Fruit fly (Drosophila melanogaster) whole organism, prepupa: ENCODE results near the gene CG14676.

Experiments used
- Blimp-1 ChIP-seq: fragments of 200-800 bp; sonication (Bioruptor generic); optimal IDR thresholded peaks from 3 replicates; lab custom pipeline; 2017; ENCODE audit warnings: missing biosample characterization, missing genetic modification characterization, mild to moderate bottlenecking, moderate library complexity, missing genetic modification reagents
- CG10631 ChIP-seq: fragments of 200-800 bp; sonication (Bioruptor generic); optimal IDR thresholded peaks from 2 replicates; lab custom pipeline; 2016; ENCODE audit warnings: missing biosample characterization, missing genetic modification characterization
- CG11294 ChIP-seq: fragments of 200-800 bp; sonication (Bioruptor generic); IDR thresholded peaks from 2 replicates; pipeline ENCODE4 v1.3.6; 2022; ENCODE audit warnings: missing biosample characterization, missing genetic modification characterization
- CG11762 ChIP-seq: fragments of 200-800 bp; sonication (Bioruptor generic); optimal IDR thresholded peaks from 3 replicates; lab custom pipeline; 2016; ENCODE audit warnings: missing biosample characterization, missing genetic modification characterization; ENCODE audit not compliant: insufficient read depth
- CG15336 ChIP-seq: fragments of 200-800 bp; sonication (Bioruptor generic); IDR thresholded peaks from 2 replicates; pipeline ENCODE4 v1.3.6; 2022; ENCODE audit warnings: missing biosample characterization, missing genetic modification characterization
- CG1621 ChIP-seq: fragments of 200-800 bp; sonication (Bioruptor generic); optimal IDR thresholded peaks from 3 replicates; lab custom pipeline; 2018; ENCODE audit warnings: missing biosample characterization, mild to moderate bottlenecking, missing genetic modification characterization
- CG3032 ChIP-seq: fragments of 200-800 bp; optimal IDR thresholded peaks from 2 replicates; lab custom pipeline; 2019; ENCODE audit warnings: missing biosample characterization, mild to moderate bottlenecking, missing genetic modification characterization, moderate library complexity
- CG31627 ChIP-seq: fragments of 200-800 bp; sonication (Bioruptor generic); optimal IDR thresholded peaks from 3 replicates; lab custom pipeline; 2016; ENCODE audit warnings: missing biosample characterization, missing genetic modification characterization
- CG32006 ChIP-seq: fragments of 200-800 bp; sonication (Bioruptor generic); optimal IDR thresholded peaks from 3 replicates; lab custom pipeline; 2017; ENCODE audit warnings: missing biosample characterization, mild to moderate bottlenecking, missing genetic modification characterization
- CG34406 ChIP-seq: fragments of 200-800 bp; sonication (Bioruptor generic); optimal IDR thresholded peaks from 3 replicates; lab custom pipeline; 2016; ENCODE audit warnings: missing biosample characterization, missing genetic modification characterization
- CG6276 ChIP-seq: fragments of 200-800 bp; sonication (Bioruptor generic); optimal IDR thresholded peaks from 2 replicates; lab custom pipeline; 2017; ENCODE audit warnings: missing biosample characterization, mild to moderate bottlenecking, missing genetic modification characterization
- CG6792 ChIP-seq: fragments of 200-800 bp; sonication (Bioruptor generic); optimal IDR thresholded peaks from 3 replicates; lab custom pipeline; 2016; ENCODE audit warnings: missing biosample characterization, missing genetic modification characterization
- CG6808 ChIP-seq: fragments of 200-800 bp; sonication (Bioruptor generic); optimal IDR thresholded peaks from 3 replicates; lab custom pipeline; 2017; ENCODE audit warnings: missing biosample characterization, missing genetic modification characterization, mild to moderate bottlenecking, moderate library complexity, missing genetic modification reagents
- CG7368 ChIP-seq: fragments of 200-800 bp; sonication (Bioruptor generic); optimal IDR thresholded peaks from 3 replicates; lab custom pipeline; 2016; ENCODE audit warnings: missing biosample characterization, missing genetic modification characterization
- CG8119 ChIP-seq: fragments of 200-800 bp; sonication (Bioruptor generic); IDR thresholded peaks from 3 replicates; pipeline ENCODE4 v1.3.6; 2022; ENCODE audit warnings: missing biosample characterization, missing genetic modification characterization
- CG8319 ChIP-seq: fragments of 200-800 bp; sonication (Bioruptor generic); optimal IDR thresholded peaks from 3 replicates; lab custom pipeline; 2016; ENCODE audit warnings: missing biosample characterization, missing genetic modification characterization
- CG8632 ChIP-seq: fragments of 200-800 bp; sonication (Bioruptor generic); optimal IDR thresholded peaks from 3 replicates; lab custom pipeline; 2016; ENCODE audit warnings: missing biosample characterization, missing genetic modification characterization
- CG9139 ChIP-seq: fragments of 200-800 bp; sonication (Bioruptor generic); optimal IDR thresholded peaks from 3 replicates; lab custom pipeline; 2017; ENCODE audit warnings: missing biosample characterization, mild to moderate bottlenecking, missing genetic modification characterization
- Eip75B ChIP-seq: fragments of 200-800 bp; sonication (Bioruptor generic); optimal IDR thresholded peaks from 3 replicates; lab custom pipeline; 2016; ENCODE audit warnings: missing biosample characterization, missing genetic modification characterization
- Eip78C ChIP-seq: fragments of 200-800 bp; sonication (Bioruptor generic); peaks from one replicate; lab custom pipeline; 2016; ENCODE audit warnings: missing biosample characterization, missing genetic modification characterization
- Eip93F ChIP-seq: fragments of 200-800 bp; sonication (Bioruptor generic); optimal IDR thresholded peaks from 2 replicates; lab custom pipeline; 2016; ENCODE audit warnings: missing biosample characterization, mild to moderate bottlenecking, missing genetic modification characterization
- Ets21C ChIP-seq: fragments of 200-800 bp; sonication (Bioruptor generic); optimal IDR thresholded peaks from 3 replicates; lab custom pipeline; 2016; ENCODE audit warnings: missing biosample characterization, missing genetic modification characterization
- Gug ChIP-seq: fragments of 200-800 bp; sonication (Bioruptor generic); IDR thresholded peaks from 2 replicates; pipeline ENCODE4 v1.3.6; 2022; ENCODE audit warnings: missing biosample characterization, missing genetic modification characterization
- Hr38 ChIP-seq: sonication (Bioruptor generic); optimal IDR thresholded peaks from 2 replicates; lab custom pipeline; 2016; ENCODE audit warnings: missing biosample characterization, missing genetic modification characterization
- Hr39 ChIP-seq: fragments of 200-800 bp; sonication (Bioruptor generic); optimal IDR thresholded peaks from 2 replicates; lab custom pipeline; 2016; ENCODE audit warnings: missing biosample characterization, missing genetic modification characterization
- Hr4 ChIP-seq: fragments of 200-800 bp; sonication (Bioruptor generic); optimal IDR thresholded peaks from 3 replicates; lab custom pipeline; 2016; ENCODE audit warnings: missing biosample characterization, missing genetic modification characterization
- Lpt ChIP-seq: fragments of 200-800 bp; sonication (Bioruptor generic); optimal IDR thresholded peaks from 3 replicates; lab custom pipeline; 2016; ENCODE audit warnings: missing biosample characterization, missing genetic modification characterization
- Met ChIP-seq: fragments of 200-800 bp; sonication (Bioruptor generic); optimal IDR thresholded peaks from 3 replicates; lab custom pipeline; 2016; ENCODE audit warnings: missing biosample characterization, missing genetic modification characterization
- OdsH ChIP-seq: fragments of 200-800 bp; sonication (Bioruptor generic); optimal IDR thresholded peaks from 3 replicates; lab custom pipeline; 2016; ENCODE audit warnings: missing biosample characterization, missing genetic modification characterization
- Smox ChIP-seq: fragments of 200-800 bp; sonication (Bioruptor generic); optimal IDR thresholded peaks from 3 replicates; lab custom pipeline; 2016; ENCODE audit warnings: missing biosample characterization, missing genetic modification characterization
- Sox102F ChIP-seq: fragments of 200-800 bp; sonication (Bioruptor generic); optimal IDR thresholded peaks from 2 replicates; lab custom pipeline; 2016; ENCODE audit warnings: missing biosample characterization, mild to moderate bottlenecking, missing genetic modification characterization
- Sox14 ChIP-seq: fragments of 200-800 bp; sonication (Bioruptor generic); optimal IDR thresholded peaks from 3 replicates; lab custom pipeline; 2016; ENCODE audit warnings: missing biosample characterization, missing genetic modification characterization
- Sox15 ChIP-seq: fragments of 200-800 bp; sonication (Bioruptor generic); optimal IDR thresholded peaks from 3 replicates; lab custom pipeline; 2016; ENCODE audit warnings: missing biosample characterization, missing genetic modification characterization
- acj6 ChIP-seq: fragments of 200-800 bp; sonication (Bioruptor generic); optimal IDR thresholded peaks from 3 replicates; lab custom pipeline; 2016; ENCODE audit warnings: missing biosample characterization, missing genetic modification characterization
- dac ChIP-seq: fragments of 200-800 bp; sonication (Bioruptor generic); optimal IDR thresholded peaks from 2 replicates; lab custom pipeline; 2017; ENCODE audit warnings: missing biosample characterization, mild to moderate bottlenecking, missing genetic modification characterization
- dsx ChIP-seq: fragments of 200-800 bp; optimal IDR thresholded peaks from 3 replicates; lab custom pipeline; 2019; ENCODE audit warnings: missing biosample characterization, mild to moderate bottlenecking, missing genetic modification characterization, moderate library complexity; ENCODE audit not compliant: poor library complexity, severe bottlenecking
- eg ChIP-seq: fragments of 200-800 bp; sonication (Bioruptor generic); IDR thresholded peaks from 3 replicates; pipeline ENCODE4 v1.3.6; 2022; ENCODE audit warnings: missing biosample characterization, missing genetic modification characterization
- fd85E ChIP-seq: fragments of 200-800 bp; sonication (Bioruptor generic); optimal IDR thresholded peaks from 3 replicates; lab custom pipeline; 2016; ENCODE audit warnings: missing biosample characterization, missing genetic modification characterization
- fkh ChIP-seq: fragments of 200-800 bp; sonication (Bioruptor generic); optimal IDR thresholded peaks from 3 replicates; lab custom pipeline; 2017; ENCODE audit warnings: missing biosample characterization, mild to moderate bottlenecking, missing genetic modification characterization, moderate library complexity
- lz ChIP-seq: fragments of 200-800 bp; sonication (Bioruptor generic); optimal IDR thresholded peaks from 3 replicates; lab custom pipeline; 2016; ENCODE audit warnings: missing biosample characterization, missing genetic modification characterization
- pdm3 ChIP-seq: fragments of 200-800 bp; sonication (Bioruptor generic); optimal IDR thresholded peaks from 3 replicates; lab custom pipeline; 2016; ENCODE audit warnings: missing biosample characterization, missing genetic modification characterization
- salr ChIP-seq, 2 experiments: fragments of 200-800 bp; sonication (Bioruptor generic); optimal IDR thresholded peaks; 3 replicates each; lab custom pipeline; 2016 to 2018; ENCODE audit warnings: missing biosample characterization in 2 of 2, missing genetic modification characterization in 2 of 2, mild to moderate bottlenecking in 1 of 2
- spab ChIP-seq: fragments of 200-800 bp; sonication (Bioruptor generic); optimal IDR thresholded peaks from 2 replicates; lab custom pipeline; 2017; ENCODE audit warnings: missing biosample characterization, mild to moderate bottlenecking, missing genetic modification characterization, missing genetic modification reagents
- ss ChIP-seq, 2 experiments: fragments of 200-800 bp; sonication (Bioruptor generic); optimal IDR thresholded peaks; 2 replicates in 1 of 2; 3 replicates in 1 of 2; lab custom pipeline; 2017 to 2018; ENCODE audit warnings: mild to moderate bottlenecking in 2 of 2, missing biosample characterization in 2 of 2, missing genetic modification characterization in 2 of 2, moderate library complexity in 1 of 2
- svp ChIP-seq: fragments of 200-800 bp; sonication (Bioruptor generic); peaks from one replicate; lab custom pipeline; 2016; ENCODE audit warnings: missing biosample characterization, missing genetic modification characterization
- topi ChIP-seq: fragments of 200-800 bp; sonication (Bioruptor generic); optimal IDR thresholded peaks from 3 replicates; lab custom pipeline; 2016; ENCODE audit warnings: missing biosample characterization, missing genetic modification characterization
- vri ChIP-seq: fragments of 200-800 bp; sonication (Bioruptor generic); optimal IDR thresholded peaks from 3 replicates; lab custom pipeline; 2016; ENCODE audit warnings: missing biosample characterization, mild to moderate bottlenecking, missing genetic modification characterization

The CG14676 gene

dm6 chr3R:5862032-5862641 lies 15.1 kb downstream of the CG14676 start, which contains the start of gene CG2017 (continued):
- TF ChIP-seq spab (GFP tag; lab: Kevin White, UChicago) (no peak), ss (GFP tag; optimal IDR thresholded peaks at IDR 0.05; lab: Kevin White, UChicago) (peak in 1 of 2 experiments; percentile 3), CG8632 (GFP tag; lab: Kevin White, UChicago) (no peak), CG34406 (GFP tag; lab: Kevin White, UChicago) (peak; percentile 23), CG9139 (no peak), Hr4 (GFP tag; lab: Kevin White, UChicago) (no peak), Eip93F (GFP tag; lab: Kevin White, UChicago) (no peak), Eip78C (peak; percentile 58), Smox (peak; percentile 27), dac (GFP tag; lab: Kevin White, UChicago) (no peak), pdm3 (GFP tag; lab: Kevin White, UChicago) (peak; percentile 11), CG10631 (GFP tag; lab: Kevin White, UChicago) (peak; percentile 23), CG15336 (GFP tag; lab: Robert Waterston, UW) (peak; percentile 34; the same call in 1 of the 2 replicates), svp (peak; percentile 83), acj6 (no peak)

dm6 chr3R:5871393-5871792 lies 24.4 kb downstream of the CG14676 start:
- TF ChIP-seq CG6808 (GFP tag; lab: Kevin White, UChicago) (no peak), Ets21C (GFP tag; lab: Kevin White, UChicago) (no peak), Eip78C (no peak), CG34406 (GFP tag; lab: Kevin White, UChicago) (no peak), Met (no peak), pdm3 (GFP tag; lab: Kevin White, UChicago) (peak; percentile 9), CG7368 (GFP tag; lab: Kevin White, UChicago) (no peak), CG10631 (GFP tag; lab: Kevin White, UChicago) (peak; percentile 34), spab (GFP tag; lab: Kevin White, UChicago) (no peak), CG8119 (GFP tag; lab: Robert Waterston, UW) (no peak), CG15336 (GFP tag; lab: Robert Waterston, UW) (no peak), fkh (no peak), CG11294 (no peak), topi (GFP tag; lab: Kevin White, UChicago) (peak; percentile 3), Sox15 (GFP tag; lab: Kevin White, UChicago) (no peak), fd85E (GFP tag; lab: Kevin White, UChicago) (no peak), CG9139 (no peak), CG6792 (no peak), CG11762 (GFP tag; lab: Kevin White, UChicago) (no peak), Eip93F (GFP tag; lab: Kevin White, UChicago) (no peak), dac (GFP tag; lab: Kevin White, UChicago) (no peak), CG8319 (no peak), Blimp-1 (GFP tag; lab: Kevin White, UChicago) (no peak), CG1621 (tag; lab: Kevin White, UChicago) (no peak), CG3032 (no peak), CG8632 (GFP tag; lab: Kevin White, UChicago) (no peak), CG32006 (peak; percentile 3), Hr4 (GFP tag; lab: Kevin White, UChicago) (no peak), Eip75B (GFP tag; lab: Kevin White, UChicago) (no peak), salr (GFP tag; optimal IDR thresholded peaks at IDR 0.05; lab: Kevin White, UChicago) (no peak), CG6276 (GFP tag; lab: Kevin White, UChicago) (no peak), lz (GFP tag; lab: Kevin White, UChicago) (no peak), dsx (no peak), vri (GFP tag; lab: Kevin White, UChicago) (no peak), Gug (GFP tag; lab: Robert Waterston, UW) (no peak), OdsH (GFP tag; lab: Kevin White, UChicago) (peak; percentile 5), Lpt (no peak), Sox102F (GFP tag; lab: Kevin White, UChicago) (no peak), eg (GFP tag; lab: Robert Waterston, UW) (peak; percentile 12; the same call in 1 of the 3 replicates), Hr39 (no peak), acj6 (peak; percentile 9), svp (peak; percentile 64), Sox14 (no peak), Hr38 (GFP tag; lab: Kevin White, UChicago) (no peak), ss (GFP tag; optimal IDR thresholded peaks at IDR 0.05; lab: Kevin White, UChicago) (no peak), CG31627 (GFP tag; lab: Kevin White, UChicago) (peak; percentile 3)
